In the genomic region with DNA sequence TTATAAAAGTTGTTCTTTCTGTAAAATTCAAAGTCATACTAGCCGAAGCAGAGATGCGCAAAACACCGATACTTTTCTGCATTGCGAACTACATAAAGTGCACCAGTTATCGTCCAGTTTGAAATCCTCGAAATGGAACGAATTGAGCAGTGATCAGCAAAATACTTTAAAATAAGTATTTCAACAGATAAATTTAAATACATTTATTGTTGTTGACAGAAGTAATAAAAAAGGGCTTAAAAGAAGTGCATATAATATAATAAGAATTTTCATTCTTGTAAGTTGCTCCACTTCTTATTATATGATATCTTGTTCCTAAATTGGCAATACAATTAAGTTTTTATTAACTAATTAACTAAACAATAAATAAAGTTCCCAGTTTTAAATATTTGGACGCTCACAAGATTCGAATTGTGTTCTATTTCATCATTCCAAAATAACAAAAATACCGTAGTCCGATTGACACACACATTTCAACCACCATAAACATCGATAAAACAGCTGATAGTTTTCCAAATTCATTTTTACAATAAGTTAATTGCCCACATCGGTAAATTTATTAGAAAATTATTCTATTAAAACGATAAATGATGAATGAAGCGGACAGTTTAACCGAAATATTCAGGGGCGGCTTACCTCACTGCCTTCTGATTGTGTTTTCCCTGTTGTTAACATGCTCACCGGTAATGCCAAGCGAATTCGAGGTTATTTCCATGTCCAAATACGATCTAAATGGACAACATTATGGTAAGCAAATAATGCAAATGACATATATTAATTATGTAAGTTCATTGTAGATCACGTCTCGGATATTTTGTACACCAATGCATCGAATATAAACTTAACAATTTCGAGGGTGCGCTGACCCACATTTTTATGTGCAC, we compare ENCODE assay signal across 1 fruit fly cellular context.
TF ChIP-seq lines count a peak whose summit lies in the region.

Gene Usp14, minus strand, starts transcription at position 70 of the 884 bp plus-strand sequence.
Gene CG4972, plus strand, starts transcription at position 466 of the 884 bp plus-strand sequence.

TF ChIP-seq in whole organism, embryonic, 481 proteins besides CTCF, POLR2A, EP300 and RAD21 (continued from another document):
- TF ChIP-seq Asciz (GFP tag; optimal IDR thresholded peaks at IDR 0.05; lab: Kevin White, UChicago) (no peak), mam (GFP tag; optimal IDR thresholded peaks at IDR 0.05; lab: Kevin White, UChicago) (no peak), mld (GFP tag; IDR thresholded peaks at IDR 0.05; lab: Robert Waterston, UW; ENCODE audit: partially characterized antibody) (no peak), Abd-B (GFP tag; optimal IDR thresholded peaks at IDR 0.05; lab: Kevin White, UChicago) (no peak), CG17802 (tag; optimal IDR thresholded peaks at IDR 0.05; lab: Kevin White, UChicago) (peak; percentile 86), CG17829 (tag; optimal IDR thresholded peaks at IDR 0.05; lab: Kevin White, UChicago) (peak; percentile 19), CG18262 (tag; optimal IDR thresholded peaks at IDR 0.05; lab: Kevin White, UChicago) (peak; percentile 48), CG13287 (GFP tag; IDR thresholded peaks at IDR 0.05; lab: Robert Waterston, UW; ENCODE audit: partially characterized antibody) (peak; percentile 23; the same call in 1 of the 2 replicates), ssp (GFP tag; IDR thresholded peaks at IDR 0.05; lab: Robert Waterston, UW) (peak; percentile 83), CG17328 (GFP tag; IDR thresholded peaks at IDR 0.05; lab: Robert Waterston, UW) (no peak), CG7987 (GFP tag; optimal IDR thresholded peaks at IDR 0.05; lab: Kevin White, UChicago) (no peak), ATbp (GFP tag; optimal IDR thresholded peaks at IDR 0.05; lab: Kevin White, UChicago) (no peak), CG3995 (GFP tag; optimal IDR thresholded peaks at IDR 0.05; lab: Kevin White, UChicago) (peak; percentile 77), Dref (GFP tag; IDR thresholded peaks at IDR 0.05; lab: Robert Waterston, UW) (peak; percentile 54), Elba2 (GFP tag; optimal IDR thresholded peaks at IDR 0.05; lab: Kevin White, UChicago) (peak; percentile 3), nau (GFP tag; optimal IDR thresholded peaks at IDR 0.05; lab: Kevin White, UChicago) (no peak), crc (GFP tag; optimal IDR thresholded peaks at IDR 0.05; lab: Kevin White, UChicago) (no peak), trem (tag; optimal IDR thresholded peaks at IDR 0.05; lab: Kevin White, UChicago) (peak; percentile 32)
